Worm (Caenorhabditis elegans) whole organism, L4/young adult: Measurements from ENCODE around the gene sru-18.
"Not testable (repeated sequence)": the region's sequence is repeated elsewhere in the genome, so short reads cannot be mapped to it uniquely, and the experiment has no call there.

Experiments
- dao-5 ChIP-seq: sonication (generic microtip); optimal IDR thresholded peaks from 2 replicates; lab custom pipeline; 2016; ENCODE audit warnings: missing genotype, missing genetic modification characterization, moderate library complexity, missing compliant biosample characterization
- him-1 ChIP-seq: sonication (generic microtip); optimal IDR thresholded peaks from 2 replicates; lab custom pipeline; 2016; ENCODE audit warnings: missing genotype, missing genetic modification reagents, missing genetic modification characterization, missing compliant biosample characterization

DNA sequence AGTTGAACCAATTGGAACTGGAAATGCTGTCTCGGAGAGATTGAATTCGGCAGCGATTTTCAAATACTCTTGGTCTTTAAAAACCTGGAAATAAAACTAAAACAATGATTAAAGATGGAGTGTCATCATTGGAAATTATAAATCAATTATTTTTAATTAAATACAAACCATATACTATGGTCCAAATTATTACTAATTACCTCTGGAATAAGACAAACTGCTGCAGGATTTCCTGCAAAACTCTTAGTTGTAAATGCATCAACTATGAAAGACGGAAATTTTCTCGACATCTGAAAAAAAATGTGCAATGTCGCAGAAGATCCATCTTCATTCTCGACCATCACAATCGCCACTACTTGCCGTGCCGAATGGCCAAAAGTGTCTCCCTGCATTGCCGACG lies 23.3 kb upstream of the sru-18 start, which contains the start of gene igdb-1:
- not testable (repeated sequence) for TF ChIP-seq him-1, dao-5 (tag; lab: Kevin White, UChicago)
